Worm (Caenorhabditis elegans) whole organism, young adult: ENCODE data around the gene K11H3.8.

ENCODE experiments used
- F37B4.10 ChIP-seq: fragments of 200-800 bp; sonication (Bioruptor generic); IDR thresholded peaks from 2 replicates; pipeline ENCODE4 v1.3.6; 2022; ENCODE audit warnings: missing genetic modification characterization, missing compliant biosample characterization
- K12H6.12 ChIP-seq: fragments of 200-800 bp; sonication (Bioruptor generic); optimal IDR thresholded peaks from 2 replicates; lab custom pipeline; 2018; ENCODE audit warnings: mild to moderate bottlenecking, missing genetic modification characterization, missing compliant biosample characterization
- ZK185.1 ChIP-seq: sonication (generic microtip); optimal IDR thresholded peaks from 2 replicates; lab custom pipeline; 2016; ENCODE audit warnings: mild to moderate bottlenecking, missing genetic modification characterization, missing compliant biosample characterization; ENCODE audit not compliant: poor library complexity, severe bottlenecking
- ceh-100 ChIP-seq: fragments of 200-800 bp; sonication (Bioruptor generic); IDR thresholded peaks from 2 replicates; pipeline ENCODE4 v1.3.6; 2022; ENCODE audit warnings: missing genetic modification reagents, missing genetic modification characterization, missing compliant biosample characterization
- hmg-1.2 ChIP-seq: fragments of 200-800 bp; sonication (Bioruptor generic); IDR thresholded peaks from 2 replicates; pipeline ENCODE4 v1.3.6; 2022; ENCODE audit warnings: missing genetic modification reagents, missing genetic modification characterization, missing compliant biosample characterization
- pha-4 ChIP-seq: fragments of 150-350 bp; sonication (generic microtip); optimal IDR thresholded peaks from 2 replicates; lab custom pipeline; 2014; ENCODE audit warnings: missing biosample characterization, missing genetic modification reagents, missing genetic modification characterization
- rec-8 ChIP-seq, 2 experiments: sonication (generic microtip); optimal IDR thresholded peaks; 2 replicates each; lab custom pipeline; 2016; ENCODE audit warnings: mild to moderate bottlenecking in 2 of 2, missing genetic modification characterization in 2 of 2, missing genetic modification reagents in 2 of 2, missing genotype in 2 of 2, missing biosample characterization in 1 of 2, missing compliant biosample characterization in 1 of 2, moderate library complexity in 1 of 2
- snpc-4 ChIP-seq, 5 experiments: fragments of 150-350 bp in 1 of 5; sonication (generic microtip) in 4 of 5; optimal IDR thresholded peaks; 2 replicates each; lab custom pipeline; 2014 to 2018; ENCODE audit warnings: missing genetic modification characterization in 5 of 5, missing biosample characterization in 3 of 5, antibody characterized with exemption in 2 of 5, mild to moderate bottlenecking in 2 of 5, missing compliant biosample characterization in 2 of 5, missing genotype in 2 of 5, moderate library complexity in 2 of 5, missing genetic modification reagents in 1 of 5
- xnd-1 ChIP-seq: sonication (generic microtip); optimal IDR thresholded peaks from 2 replicates; lab custom pipeline; 2016; ENCODE audit warnings: missing genotype, missing genetic modification reagents, missing genetic modification characterization, missing compliant biosample characterization

DNA sequence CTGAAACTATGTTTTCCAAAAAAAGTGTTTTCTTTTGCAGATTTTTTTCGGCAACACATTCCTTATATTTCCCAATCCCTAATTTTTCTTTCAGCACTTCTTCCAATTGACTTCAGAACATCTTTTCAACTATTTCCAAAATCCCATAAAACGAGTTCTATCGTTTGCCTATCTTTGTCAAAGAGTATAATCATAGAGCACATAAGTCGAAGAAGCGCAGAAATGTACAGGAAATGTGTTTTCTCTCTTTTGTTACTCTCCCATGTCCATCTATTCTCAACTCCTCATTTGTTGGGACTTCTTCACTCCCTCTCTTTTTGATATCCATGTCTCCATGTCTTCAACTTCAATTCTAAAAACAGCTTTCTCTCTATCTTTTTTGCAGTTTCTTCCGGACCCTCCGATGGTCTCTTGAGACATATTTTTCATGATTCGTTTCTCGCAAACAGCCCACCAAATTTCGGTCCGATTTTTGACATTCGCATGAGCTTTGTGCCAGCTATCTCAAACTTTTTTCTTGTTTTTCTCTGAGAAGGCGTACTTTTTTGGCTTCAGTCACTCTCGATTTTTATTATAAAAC is 25.3 kb downstream of the K11H3.8 start, which contains the start of gene twk-48:
- TF ChIP-seq snpc-4 (GFP tag; optimal IDR thresholded peaks at IDR 0.05; lab: Kevin White, UChicago) (no peak), snpc-4 (tag; optimal IDR thresholded peaks at IDR 0.05; lab: Kevin White, UChicago) (no peak), rec-8 (tag; optimal IDR thresholded peaks at IDR 0.05; lab: Kevin White, UChicago) (no peak), ZK185.1 (tag; lab: Kevin White, UChicago) (no peak), hmg-1.2 (GFP tag; lab: Robert Waterston, UW) (0 out of 2 replicates have a peak, but pooled peaks have one; percentile 10), pha-4 (no peak), F37B4.10 (GFP tag; lab: Robert Waterston, UW) (no peak), xnd-1 (tag; lab: Kevin White, UChicago) (no peak), ceh-100 (GFP tag; lab: Robert Waterston, UW) (no peak), K12H6.12 (no peak)
